Worm (Caenorhabditis elegans) whole organism, L1 larva: ENCODE results near the gene M02E1.4.
A peak's percentile ranks its signal among the peaks of the same experiment; 100 is the strongest.

Source experiments
- C16A3.4 ChIP-seq: fragments of 150-350 bp; optimal IDR thresholded peaks from 2 replicates; lab custom pipeline; 2014; ENCODE audit warnings: missing biosample characterization, missing genetic modification characterization
- alr-1 ChIP-seq: fragments of 200-800 bp; sonication (Bioruptor generic); optimal IDR thresholded peaks from 2 replicates; lab custom pipeline; 2018; ENCODE audit warnings: borderline replicate concordance, mild to moderate bottlenecking, missing genetic modification characterization, missing compliant biosample characterization
- elt-2 ChIP-seq: sonication (generic microtip); optimal IDR thresholded peaks from 2 replicates; lab custom pipeline; 2016; ENCODE audit warnings: missing genetic modification characterization, mild to moderate bottlenecking, inconsistent platforms, missing compliant biosample characterization, missing genetic modification reagents
- fos-1 ChIP-seq: fragments of 150-350 bp; optimal IDR thresholded peaks from 2 replicates; lab custom pipeline; 2014; ENCODE audit warnings: missing biosample characterization, missing genetic modification characterization
- lir-3 ChIP-seq: sonication (generic microtip); optimal IDR thresholded peaks from 2 replicates; lab custom pipeline; 2016; ENCODE audit warnings: mild to moderate bottlenecking, missing genetic modification characterization, moderate library complexity, missing compliant biosample characterization; ENCODE audit not compliant: poor library complexity
- nhr-237 ChIP-seq: fragments of 150-350 bp; optimal IDR thresholded peaks from 2 replicates; lab custom pipeline; 2014; ENCODE audit warnings: missing biosample characterization, missing genetic modification characterization
- unc-130 ChIP-seq: fragments of 150-350 bp; optimal IDR thresholded peaks from 2 replicates; lab custom pipeline; 2017; ENCODE audit warnings: missing biosample characterization, missing genetic modification characterization, inconsistent platforms

ce11 chrX:299090-299489 lies 14.0 kb upstream of the M02E1.4 start:
- TF ChIP-seq C16A3.4 (no peak), alr-1 (tag; lab: Kevin White, UChicago) (no peak), fos-1 (no peak), elt-2 (tag; lab: Kevin White, UChicago) (peak; percentile 59), lir-3 (tag; lab: Kevin White, UChicago) (no peak), nhr-237 (tag; lab: Kevin White, UChicago) (no peak), unc-130 (tag; lab: Kevin White, UChicago) (no peak)
